Worm (Caenorhabditis elegans): Measurements from ENCODE around the gene Y57G11C.40.

ce11 chrIV:14704952-14705351 lies 897 bp upstream of the Y57G11C.40 start:
- TF ChIP-seq dao-5 (tag; optimal IDR thresholded peaks at IDR 0.05): no peak
- TF ChIP-seq W03F9.2 (tag; optimal IDR thresholded peaks at IDR 0.05): no peak
- TF ChIP-seq him-1 (tag; optimal IDR thresholded peaks at IDR 0.05): no peak

Measured in whole organism, L4/young adult.